Worm (Caenorhabditis elegans) whole organism, L4/young adult: ENCODE measurements around the gene gldi-2.
A peak's percentile ranks its signal among the peaks of the same experiment; 100 is the strongest.

Experiments used
- W03F9.2 ChIP-seq: fragments of 150-350 bp; optimal IDR thresholded peaks from 2 replicates; lab custom pipeline; 2014; ENCODE audit warnings: missing biosample characterization, missing genetic modification characterization
- dao-5 ChIP-seq: sonication (generic microtip); optimal IDR thresholded peaks from 2 replicates; lab custom pipeline; 2016; ENCODE audit warnings: missing genotype, missing genetic modification characterization, moderate library complexity, missing compliant biosample characterization
- him-1 ChIP-seq: sonication (generic microtip); optimal IDR thresholded peaks from 2 replicates; lab custom pipeline; 2016; ENCODE audit warnings: missing genotype, missing genetic modification reagents, missing genetic modification characterization, missing compliant biosample characterization

The gldi-2 gene

ce11 chrII:6783377-6783829 is at the start of gene gldi-2:
TSS of gene gldi-2 (plus strand) at chrII:6783427.
- TF ChIP-seq W03F9.2: no peak
- TF ChIP-seq dao-5 (tag; lab: Kevin White, UChicago): no peak
- no peak for TF ChIP-seq him-1 (tag; lab: Kevin White, UChicago)

- TF ChIP-seq W03F9.2 (no peak), him-1 (tag; lab: Kevin White, UChicago) (no peak), dao-5 (tag; lab: Kevin White, UChicago) (no peak)
These were observed 49.5 kb upstream of the gldi-2 start, which contains the start of gene T14B4.9 for ce11 chrII:6733718-6734117. TSS of gene T14B4.9 (minus strand) at chrII:6733818.

ce11 chrII:6734674-6735073 is 48.6 kb upstream of the gldi-2 start, which contains the start of gene T14B4.3:
TSS of gene T14B4.3 (plus strand) at chrII:6734937.
- TF ChIP-seq W03F9.2 (peak; percentile 46), him-1 (tag; lab: Kevin White, UChicago) (no peak)

ce11 chrII:6736066-6736465 is 47.2 kb upstream of the gldi-2 start, which contains the start of gene mrps-18.C:
TSS of gene mrps-18.C (plus strand) at chrII:6736203.
- no peak for TF ChIP-seq him-1 (tag; lab: Kevin White, UChicago)
- TF ChIP-seq W03F9.2: no peak

ce11 chrII:6736604-6737003 is 46.6 kb upstream of the gldi-2 start, which contains the start of gene T14B4.1:
TSS of gene T14B4.1 (plus strand) at chrII:6736904.
- TF ChIP-seq W03F9.2 (no peak), dao-5 (tag; lab: Kevin White, UChicago) (no peak), him-1 (tag; lab: Kevin White, UChicago) (no peak)

- no peak for TF ChIP-seq W03F9.2
- TF ChIP-seq dao-5 (tag; lab: Kevin White, UChicago): no peak
- TF ChIP-seq him-1 (tag; lab: Kevin White, UChicago): peak; percentile 12
These were observed 41.8 kb upstream of the gldi-2 start, which contains the start of gene exos-8 for ce11 chrII:6741428-6741827. TSS of gene exos-8 (plus strand) at chrII:6741691.

- TF ChIP-seq dao-5 (tag; lab: Kevin White, UChicago) (no peak), him-1 (tag; lab: Kevin White, UChicago) (no peak), W03F9.2 (no peak)
These were observed 40.6 kb upstream of the gldi-2 start, which contains the start of gene F41G3.6 for ce11 chrII:6742614-6743013. TSS of gene F41G3.6 (plus strand) at chrII:6742914.

ce11 chrII:6744648-6745047 is 38.6 kb upstream of the gldi-2 start, which contains the start of gene ins-15:
TSS of gene ins-15 (minus strand) at chrII:6744748.
- no peak for TF ChIP-seq W03F9.2
- no peak for TF ChIP-seq him-1 (tag; lab: Kevin White, UChicago)
- TF ChIP-seq dao-5 (tag; lab: Kevin White, UChicago): no peak

- no peak for TF ChIP-seq dao-5 (tag; lab: Kevin White, UChicago)
- no peak for TF ChIP-seq W03F9.2
- TF ChIP-seq him-1 (tag; lab: Kevin White, UChicago): no peak
These were observed 37.4 kb upstream of the gldi-2 start, which contains the start of gene ins-14 for ce11 chrII:6745783-6746182. TSS of gene ins-14 (minus strand) at chrII:6745814.

- TF ChIP-seq W03F9.2 (no peak), dao-5 (tag; lab: Kevin White, UChicago) (no peak), him-1 (tag; lab: Kevin White, UChicago) (no peak)
These were observed 36.8 kb upstream of the gldi-2 start, which contains the start of gene F41G3.5 for ce11 chrII:6746404-6746803. TSS of gene F41G3.5 (plus strand) at chrII:6746704.

- TF ChIP-seq him-1 (tag; lab: Kevin White, UChicago): no peak
- no peak for TF ChIP-seq W03F9.2
- no peak for TF ChIP-seq dao-5 (tag; lab: Kevin White, UChicago)
These were observed 33.8 kb upstream of the gldi-2 start, which contains the start of gene F41G3.10 for ce11 chrII:6749422-6749821. TSS of gene F41G3.10 (minus strand) at chrII:6749522.

- no peak for TF ChIP-seq dao-5 (tag; lab: Kevin White, UChicago)
- TF ChIP-seq him-1 (tag; lab: Kevin White, UChicago): no peak
- no peak for TF ChIP-seq W03F9.2
These were observed 32.3 kb upstream of the gldi-2 start, which contains the start of gene F41G3.20 for ce11 chrII:6750929-6751328. TSS of gene F41G3.20 (minus strand) at chrII:6751029.

ce11 chrII:6752027-6752426 is 31.2 kb upstream of the gldi-2 start, which contains the start of gene F41G3.19:
TSS of gene F41G3.19 (minus strand) at chrII:6752127.
- TF ChIP-seq W03F9.2 (no peak), him-1 (tag; lab: Kevin White, UChicago) (no peak), dao-5 (tag; lab: Kevin White, UChicago) (no peak)

- no peak for TF ChIP-seq W03F9.2
- TF ChIP-seq dao-5 (tag; lab: Kevin White, UChicago): no peak
- no peak for TF ChIP-seq him-1 (tag; lab: Kevin White, UChicago)
These were observed 30.4 kb upstream of the gldi-2 start, which contains the start of gene F41G3.21 for ce11 chrII:6752850-6753249. TSS of gene F41G3.21 (minus strand) at chrII:6752950.
